Worm (Caenorhabditis elegans) whole organism, L1 larva: ENCODE measurements around the gene pdl-1.

ENCODE experiments used
- C34B4.2 ChIP-seq: sonication (generic microtip); optimal IDR thresholded peaks from 2 replicates; lab custom pipeline; 2017; ENCODE audit warnings: mild to moderate bottlenecking, missing genetic modification characterization, missing compliant biosample characterization
- ama-1 ChIP-seq: fragments of 150-350 bp; optimal IDR thresholded peaks from 2 replicates; lab custom pipeline; 2014
- elt-2 ChIP-seq: sonication (generic microtip); optimal IDR thresholded peaks from 2 replicates; lab custom pipeline; 2016; ENCODE audit warnings: missing genetic modification characterization, mild to moderate bottlenecking, inconsistent platforms, missing compliant biosample characterization, missing genetic modification reagents
- fos-1 ChIP-seq: fragments of 150-350 bp; optimal IDR thresholded peaks from 2 replicates; lab custom pipeline; 2014; ENCODE audit warnings: missing biosample characterization, missing genetic modification characterization
- lin-15B ChIP-seq: fragments of 150-350 bp; sonication (generic microtip); optimal IDR thresholded peaks from 3 replicates; lab custom pipeline; 2014; ENCODE audit warnings: missing biosample characterization, missing genetic modification characterization
- nhr-11 ChIP-seq: fragments of 150-350 bp; optimal IDR thresholded peaks from 2 replicates; lab custom pipeline; 2014; ENCODE audit warnings: missing biosample characterization, missing genetic modification characterization
- nhr-76 ChIP-seq: sonication (generic microtip); optimal IDR thresholded peaks from 2 replicates; lab custom pipeline; 2017; ENCODE audit warnings: missing biosample characterization, missing genetic modification characterization
- snpc-4 ChIP-seq: fragments of 150-350 bp; optimal IDR thresholded peaks from 2 replicates; lab custom pipeline; 2014; ENCODE audit warnings: missing biosample characterization, missing genetic modification characterization
- sptf-1 ChIP-seq: fragments of 150-350 bp; optimal IDR thresholded peaks from 2 replicates; lab custom pipeline; 2014; ENCODE audit warnings: missing biosample characterization, missing genetic modification characterization
- swsn-7 ChIP-seq: sonication (generic microtip); optimal IDR thresholded peaks from 2 replicates; lab custom pipeline; 2016; ENCODE audit warnings: missing genetic modification characterization, missing compliant biosample characterization
- ztf-11 ChIP-seq, 2 experiments: sonication (generic microtip); optimal IDR thresholded peaks; 2 replicates each; lab custom pipeline; 2016 to 2017; ENCODE audit warnings: missing genetic modification characterization in 2 of 2, missing biosample characterization in 1 of 2, missing compliant biosample characterization in 1 of 2

ce11 chrII:7211280-7211679 lies 27.7 kb downstream of the pdl-1 start, which contains the start of gene E04F6.8:
- no peak for TF ChIP-seq ztf-11 (tag; optimal IDR thresholded peaks at IDR 0.05; lab: Kevin White, UChicago)
- TF ChIP-seq elt-2 (tag; lab: Kevin White, UChicago) = no peak
- TF ChIP-seq C34B4.2 = no peak
- no peak for TF ChIP-seq nhr-11 (tag; lab: Kevin White, UChicago)
- no peak for TF ChIP-seq ama-1 (lab: Kevin White, UChicago)
- no peak for TF ChIP-seq fos-1 (tag; lab: Kevin White, UChicago)
- TF ChIP-seq snpc-4 (tag; lab: Kevin White, UChicago) = no peak
- TF ChIP-seq sptf-1 (tag; lab: Kevin White, UChicago) = no peak
- no peak for TF ChIP-seq lin-15B
- TF ChIP-seq nhr-76 = no peak
- no peak for TF ChIP-seq swsn-7
